Worm (Caenorhabditis elegans): ENCODE measurements around the gene srh-19.

DNA sequence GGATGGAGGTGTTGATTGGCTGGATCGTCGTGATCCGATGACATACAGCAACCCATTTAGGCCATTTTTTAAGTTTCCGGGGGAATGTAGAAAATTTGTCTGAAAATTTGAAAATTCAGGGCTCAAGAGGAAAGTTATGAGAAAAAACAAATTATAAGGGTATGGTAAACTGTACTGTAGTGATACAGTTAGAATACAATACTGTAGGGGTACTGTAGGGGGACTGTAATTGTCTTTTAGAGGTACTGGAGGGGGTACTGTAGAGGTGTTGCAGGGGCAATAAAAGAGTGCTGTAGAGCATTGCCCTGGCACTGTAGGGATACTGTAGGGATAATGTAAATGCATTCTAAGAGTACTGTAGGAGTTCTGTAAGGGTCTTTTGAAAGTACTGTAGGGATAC lies 51.8 kb downstream of the srh-19 start, which contains the start of gene D1005.6:
- no peak for TF ChIP-seq blmp-1 (tag; optimal IDR thresholded peaks at IDR 0.05)
- TF ChIP-seq pha-4 (tag; optimal IDR thresholded peaks at IDR 0.05) = no peak
- no peak for TF ChIP-seq unc-62 (GFP tag; optimal IDR thresholded peaks at IDR 0.05)
- no peak for TF ChIP-seq ztf-11 (tag; optimal IDR thresholded peaks at IDR 0.05)
- TF ChIP-seq mab-5 (tag; optimal IDR thresholded peaks at IDR 0.05) = no peak
- no peak for TF ChIP-seq nhr-12 (tag; optimal IDR thresholded peaks at IDR 0.05)
- no peak for TF ChIP-seq elt-1 (tag; optimal IDR thresholded peaks at IDR 0.05; ENCODE audit: borderline replicate concordance, insufficient read depth)
- no peak for TF ChIP-seq nhr-237 (tag; optimal IDR thresholded peaks at IDR 0.05)

Data from whole organism, mixed stage, embryonic.